Fruit fly (Drosophila melanogaster): Measurements from ENCODE around the gene CG9132.

The CG9132 gene

DNA sequence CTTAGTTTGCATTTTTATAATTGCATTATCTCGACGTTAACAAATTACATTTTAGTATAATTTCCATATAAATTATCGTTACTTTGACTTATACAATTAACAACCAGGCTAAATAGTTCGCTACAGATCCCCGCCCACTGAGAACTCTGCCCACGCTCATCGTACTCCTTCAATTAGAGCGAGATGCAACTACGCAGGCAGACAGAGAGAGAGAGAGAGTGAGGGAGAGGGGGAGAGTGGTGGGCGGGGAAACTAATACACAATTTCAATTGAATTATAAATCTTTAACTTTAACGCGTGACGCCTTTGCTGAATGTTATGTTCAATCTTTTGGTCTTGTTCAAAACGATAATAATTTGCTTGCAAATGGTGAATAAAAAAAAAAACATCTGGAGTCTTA is 2.3 kb downstream of the CG9132 start:
- TF ChIP-seq Sp1 (GFP tag; optimal IDR thresholded peaks at IDR 0.05): no peak
- no peak for TF ChIP-seq br (GFP tag; optimal IDR thresholded peaks at IDR 0.05)
- TF ChIP-seq GATAd (GFP tag; optimal IDR thresholded peaks at IDR 0.05): no peak
- TF ChIP-seq rgr (GFP tag; optimal IDR thresholded peaks at IDR 0.05): no peak
- no peak for TF ChIP-seq CG32264 (GFP tag; optimal IDR thresholded peaks at IDR 0.05)
- TF ChIP-seq HLH106 (tag; optimal IDR thresholded peaks at IDR 0.05): no peak

DNA sequence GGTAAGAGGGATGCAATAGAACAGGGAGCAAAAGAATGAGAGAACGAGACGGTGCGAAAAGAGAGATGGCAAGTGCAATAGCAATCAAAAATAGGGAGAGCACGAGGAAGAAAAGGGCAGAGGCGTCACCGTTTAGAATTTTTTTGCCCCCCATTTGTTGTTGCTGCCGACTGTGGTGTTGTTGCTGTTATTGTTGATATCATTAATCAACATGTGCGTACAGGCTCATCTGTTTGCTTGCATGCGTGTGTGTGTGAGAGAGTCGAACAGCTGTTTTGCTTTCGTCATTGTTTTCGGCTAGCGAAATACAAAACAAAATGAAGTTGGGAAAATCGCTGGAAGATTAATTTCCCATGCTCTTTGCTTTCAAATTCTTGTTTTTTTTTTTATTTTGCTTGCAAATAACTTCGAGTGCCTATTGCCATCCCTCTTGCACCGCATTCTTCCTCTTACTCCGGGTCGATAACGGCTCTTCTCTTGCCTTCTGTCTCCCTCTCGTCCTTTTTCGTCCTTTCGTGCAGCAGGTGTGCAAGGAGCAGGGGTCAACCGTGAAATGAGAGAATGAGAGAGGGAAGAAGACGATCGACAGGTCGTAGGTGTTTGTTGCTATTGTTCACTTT is 7.3 kb downstream of the CG9132 start:
- no peak for TF ChIP-seq CG9705 (GFP tag; optimal IDR thresholded peaks at IDR 0.05)
- no peak for TF ChIP-seq dmrt93B (GFP tag; optimal IDR thresholded peaks at IDR 0.05)
- peak; percentile 55 for TF ChIP-seq psq (GFP tag; optimal IDR thresholded peaks at IDR 0.05)

DNA sequence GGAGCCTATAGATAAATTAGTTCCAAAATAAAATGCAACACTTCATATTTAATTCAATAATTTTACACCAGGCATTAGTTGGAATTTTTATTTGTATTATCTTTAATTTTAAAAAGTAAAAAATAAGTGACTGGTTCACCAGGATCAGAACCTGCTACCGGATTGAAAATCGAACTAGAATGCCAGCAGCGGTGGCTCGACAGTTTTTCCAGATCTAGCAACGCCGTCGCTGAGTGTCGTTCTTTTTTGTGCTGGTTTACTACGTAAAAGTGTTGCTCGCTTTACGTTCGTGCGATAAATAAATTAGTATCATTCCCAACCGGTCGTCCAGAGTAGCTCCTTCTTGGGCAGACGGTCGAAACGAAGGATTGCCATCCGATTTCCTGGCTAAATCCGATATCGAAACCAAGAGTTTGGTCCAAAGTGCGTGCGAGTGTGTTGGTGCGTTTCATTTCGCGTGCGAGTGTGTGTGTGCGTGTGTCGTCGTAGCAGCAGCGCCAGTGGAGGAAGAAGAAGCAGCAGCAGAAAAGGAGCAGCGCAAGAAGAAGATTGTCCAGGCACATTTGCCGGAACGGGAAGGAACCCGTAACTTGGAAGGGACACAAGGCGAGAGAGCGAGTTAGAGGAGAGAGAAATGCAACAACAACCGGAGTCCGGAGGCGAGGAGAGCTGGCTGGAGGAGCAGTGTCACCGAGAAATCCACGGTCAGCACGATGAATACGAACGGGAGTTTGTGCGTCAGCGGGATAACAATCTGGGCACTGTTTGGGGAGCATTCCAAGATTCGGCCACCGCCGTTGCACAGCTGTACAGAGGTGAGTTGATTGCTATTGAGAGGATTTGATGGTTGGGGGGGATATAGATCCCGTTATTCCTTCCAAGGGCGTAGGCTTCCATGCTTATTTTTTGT is 8.3 kb downstream of the CG9132 start, which contains the start of gene CG4768:
Gene CG4768 (plus strand): TSS at position 200 of the 910 bp plus-strand sequence.
- no peak for TF ChIP-seq CG9705 (GFP tag; optimal IDR thresholded peaks at IDR 0.05)
- no peak for TF ChIP-seq Hnf4 (GFP tag; optimal IDR thresholded peaks at IDR 0.05)
- TF ChIP-seq Rel (GFP tag; optimal IDR thresholded peaks at IDR 0.05): no peak
- peak; percentile 9 for TF ChIP-seq Rel (tag; optimal IDR thresholded peaks at IDR 0.05)
- TF ChIP-seq jim (GFP tag; optimal IDR thresholded peaks at IDR 0.05): no peak
- TF ChIP-seq sage (GFP tag; optimal IDR thresholded peaks at IDR 0.05): no peak
- TF ChIP-seq dl (GFP tag; optimal IDR thresholded peaks at IDR 0.05; ENCODE audit: insufficient read depth in 1 of 2, partially characterized antibody in 2 of 2): no peak
- no peak for TF ChIP-seq HLH106 (tag; optimal IDR thresholded peaks at IDR 0.05)
- TF ChIP-seq h (GFP tag; optimal IDR thresholded peaks at IDR 0.05): no peak
- peak; percentile 13 for TF ChIP-seq Sp1 (GFP tag; optimal IDR thresholded peaks at IDR 0.05)
- TF ChIP-seq rgr (GFP tag; optimal IDR thresholded peaks at IDR 0.05): no peak
- no peak for TF ChIP-seq Abd-B (GFP tag; optimal IDR thresholded peaks at IDR 0.05)
- TF ChIP-seq woc (GFP tag; optimal IDR thresholded peaks at IDR 0.05): peak; percentile 34
- TF ChIP-seq dsf (GFP tag; optimal IDR thresholded peaks at IDR 0.05; ENCODE audit: borderline replicate concordance): no peak
- TF ChIP-seq Vsx2 (GFP tag; optimal IDR thresholded peaks at IDR 0.05; ENCODE audit: partially characterized antibody): no peak
- no peak for TF ChIP-seq Myc (optimal IDR thresholded peaks at IDR 0.05)
- no peak for TF ChIP-seq Hr83 (GFP tag; optimal IDR thresholded peaks at IDR 0.05; ENCODE audit: poor library complexity, severe bottlenecking)
- no peak for TF ChIP-seq dmrt93B (GFP tag; optimal IDR thresholded peaks at IDR 0.05)
- no peak for TF ChIP-seq CrebA (GFP tag; optimal IDR thresholded peaks at IDR 0.05; ENCODE audit: borderline replicate concordance)
- TF ChIP-seq br (GFP tag; optimal IDR thresholded peaks at IDR 0.05): no peak
- no peak for TF ChIP-seq Mio (GFP tag; optimal IDR thresholded peaks at IDR 0.05)
- no peak for TF ChIP-seq fru (GFP tag; optimal IDR thresholded peaks at IDR 0.05)
- TF ChIP-seq Jra (GFP tag; optimal IDR thresholded peaks at IDR 0.05): no peak

DNA sequence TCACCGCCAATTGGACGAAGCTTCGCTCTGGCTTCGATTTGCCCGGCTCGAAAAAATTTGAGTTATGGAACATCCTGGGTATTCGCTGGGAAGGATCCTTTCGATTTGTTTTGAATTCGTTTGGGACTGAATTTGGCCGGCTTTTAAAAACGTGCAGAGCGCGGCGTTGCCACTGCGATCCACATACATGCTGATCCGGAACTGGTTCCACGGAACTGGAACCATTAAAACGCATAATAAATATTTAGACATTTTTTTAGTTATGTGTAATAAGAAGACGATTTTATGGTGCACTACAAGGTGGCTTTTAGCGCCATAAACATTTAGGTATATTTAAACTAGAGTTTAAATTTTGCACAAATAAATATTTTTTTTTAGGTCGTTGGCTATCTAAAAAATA is 9.5 kb downstream of the CG9132 start, which contains the start of gene Rrp45:
Gene Rrp45 (minus strand): TSS at position 209 of the 400 bp plus-strand sequence.
- TF ChIP-seq foxo (GFP tag; optimal IDR thresholded peaks at IDR 0.05) (no peak), woc (GFP tag; optimal IDR thresholded peaks at IDR 0.05) (peak; percentile 29), Myc (optimal IDR thresholded peaks at IDR 0.05) (peak; percentile 26)

DNA sequence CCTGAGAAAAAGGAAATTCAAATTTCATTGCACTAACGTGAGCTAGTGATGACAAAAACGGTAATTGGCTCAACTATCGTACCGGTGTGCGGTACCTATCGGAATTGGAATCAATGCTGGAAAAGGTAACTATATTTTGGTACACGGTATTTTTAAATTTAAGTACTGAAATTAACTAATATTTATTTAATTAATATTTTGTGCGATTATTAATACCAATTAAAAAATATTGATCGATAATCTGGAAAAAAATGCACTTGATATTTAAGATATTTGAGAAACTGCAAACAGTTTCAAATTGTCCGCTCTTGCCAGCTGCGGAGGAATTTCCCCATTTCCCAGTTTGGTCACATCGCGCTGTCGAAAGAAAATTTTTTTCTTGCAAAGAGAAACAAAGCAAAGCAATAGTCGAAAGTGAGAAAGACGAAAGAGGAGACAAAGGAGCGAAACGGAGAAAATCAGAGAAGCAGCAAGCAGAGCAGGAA is 13.1 kb downstream of the CG9132 start:
- TF ChIP-seq sv (GFP tag; optimal IDR thresholded peaks at IDR 0.05) (no peak), psq (GFP tag; optimal IDR thresholded peaks at IDR 0.05) (peak; percentile 63), dl (GFP tag; optimal IDR thresholded peaks at IDR 0.05; ENCODE audit: insufficient read depth in 1 of 2, partially characterized antibody in 2 of 2) (no peak), HLH106 (tag; optimal IDR thresholded peaks at IDR 0.05) (peak; percentile 23), ey (GFP tag; optimal IDR thresholded peaks at IDR 0.05) (no peak), foxo (GFP tag; optimal IDR thresholded peaks at IDR 0.05) (peak in 1 of 2 experiments; percentile 18), Dfd (GFP tag; optimal IDR thresholded peaks at IDR 0.05) (no peak), Myc (optimal IDR thresholded peaks at IDR 0.05) (peak; percentile 13)
